Worm (Caenorhabditis elegans): ENCODE results near the gene clec-55.

- TF ChIP-seq unc-39 (tag; optimal IDR thresholded peaks at IDR 0.05) (no peak), mab-5 (tag; optimal IDR thresholded peaks at IDR 0.05) (no peak), drap-1 (GFP tag; optimal IDR thresholded peaks at IDR 0.05) (no peak), elt-1 (tag; optimal IDR thresholded peaks at IDR 0.05; ENCODE audit: borderline replicate concordance, insufficient read depth) (no peak), nhr-28 (tag; optimal IDR thresholded peaks at IDR 0.05) (no peak), M03D4.4 (tag; optimal IDR thresholded peaks at IDR 0.05) (no peak), pha-4 (tag; optimal IDR thresholded peaks at IDR 0.05) (no peak), sptf-1 (tag; optimal IDR thresholded peaks at IDR 0.05) (no peak), unc-62 (GFP tag; optimal IDR thresholded peaks at IDR 0.05) (no peak), nhr-237 (tag; optimal IDR thresholded peaks at IDR 0.05) (no peak), blmp-1 (tag; optimal IDR thresholded peaks at IDR 0.05) (no peak), cnd-1 (tag; optimal IDR thresholded peaks at IDR 0.05) (no peak)
These were observed 39.8 kb upstream of the clec-55 start for ce11 chrV:14439236-14439635.
